Worm (Caenorhabditis elegans) whole organism, midembryonic: ENCODE measurements around the gene F44A2.5.

Source experiments
- flt-1 ChIP-seq: fragments of 200-800 bp; sonication (Bioruptor generic); IDR thresholded peaks from 2 replicates; pipeline ENCODE4 v1.3.6; 2022; ENCODE audit warnings: missing genetic modification characterization, missing compliant biosample characterization
- klf-2 ChIP-seq: fragments of 200-800 bp; sonication (Bioruptor generic); conservative IDR thresholded peaks from 2 replicates; pipeline ENCODE4 v1.3.6; 2022; ENCODE audit warnings: missing genetic modification reagents, missing genetic modification characterization, missing compliant biosample characterization
- med-1 ChIP-seq: sonication (generic microtip); optimal IDR thresholded peaks from 2 replicates; lab custom pipeline; 2017; ENCODE audit warnings: missing genetic modification characterization, mild to moderate bottlenecking, missing compliant biosample characterization, antibody characterized with exemption, missing genetic modification reagents; ENCODE audit not compliant: insufficient read depth
- tab-1 ChIP-seq: fragments of 200-800 bp; sonication (Bioruptor generic); IDR thresholded peaks from 2 replicates; pipeline ENCODE4 v1.3.6; 2022; ENCODE audit warnings: missing genetic modification characterization, missing compliant biosample characterization
- ztf-23 ChIP-seq: fragments of 200-800 bp; sonication (Bioruptor generic); IDR thresholded peaks from 2 replicates; pipeline ENCODE4 v1.3.6; 2022; ENCODE audit warnings: missing genetic modification reagents, missing genetic modification characterization, missing compliant biosample characterization

ce11 chrV:9340318-9340717 lies 42.9 kb downstream of the F44A2.5 start:
- TF ChIP-seq med-1 (GFP tag; lab: Kevin White, UChicago) = no peak
- no peak for TF ChIP-seq klf-2 (GFP tag; lab: Robert Waterston, UW)
- TF ChIP-seq flt-1 (GFP tag; lab: Robert Waterston, UW) = no peak
- TF ChIP-seq tab-1 (GFP tag; lab: Robert Waterston, UW) = 0 out of 2 replicates have a peak, but pooled peaks have one; percentile 8
- no peak; the same call in 1 of the 2 replicates for TF ChIP-seq ztf-23 (GFP tag; lab: Robert Waterston, UW)
